Fruit fly (Drosophila melanogaster) whole organism, embryonic: ENCODE data around the gene Trf.

Source experiments
- Asciz ChIP-seq: fragments of 200-800 bp; sonication (Bioruptor generic); optimal IDR thresholded peaks from 2 replicates; lab custom pipeline; 2017; ENCODE audit warnings: missing biosample characterization, mild to moderate bottlenecking, missing genetic modification characterization, missing genetic modification reagents
- Atf3 ChIP-seq: fragments of 200-800 bp; sonication (Bioruptor generic); optimal IDR thresholded peaks from 3 replicates; lab custom pipeline; 2016; ENCODE audit warnings: missing biosample characterization, missing genetic modification characterization
- CG1024 ChIP-seq: fragments of 200-800 bp; sonication (Bioruptor generic); IDR thresholded peaks from 2 replicates; pipeline ENCODE4 v1.3.6; 2022; ENCODE audit warnings: missing biosample characterization, missing genetic modification characterization
- CG11504 ChIP-seq: fragments of 200-800 bp; sonication (Bioruptor generic); optimal IDR thresholded peaks from 3 replicates; lab custom pipeline; 2019; ENCODE audit warnings: missing biosample characterization, mild to moderate bottlenecking, missing genetic modification characterization, moderate library complexity
- CG11696 ChIP-seq: fragments of 200-800 bp; sonication (Bioruptor generic); IDR thresholded peaks from 2 replicates; pipeline ENCODE4 v1.3.6; 2022; ENCODE audit warnings: missing biosample characterization, missing genetic modification characterization
- CG14014 ChIP-seq: fragments of 200-800 bp; sonication (Bioruptor generic); IDR thresholded peaks from 2 replicates; pipeline ENCODE4 v1.3.6; 2022; ENCODE audit warnings: missing biosample characterization, missing genetic modification characterization
- CG14965 ChIP-seq: fragments of 200-800 bp; sonication (Bioruptor generic); optimal IDR thresholded peaks from 2 replicates; lab custom pipeline; 2016; ENCODE audit warnings: missing biosample characterization, missing genetic modification characterization, borderline replicate concordance
- CG17328 ChIP-seq: fragments of 200-800 bp; sonication (Bioruptor generic); IDR thresholded peaks from 2 replicates; pipeline ENCODE4 v1.3.6; 2022; ENCODE audit warnings: missing biosample characterization, missing genetic modification characterization
- CG17912 ChIP-seq: fragments of 200-800 bp; sonication (Bioruptor generic); optimal IDR thresholded peaks from 2 replicates; lab custom pipeline; 2018; ENCODE audit warnings: missing biosample characterization, mild to moderate bottlenecking, missing genetic modification characterization
- CG18262 ChIP-seq: fragments of 200-800 bp; optimal IDR thresholded peaks from 3 replicates; lab custom pipeline; 2019; ENCODE audit warnings: missing biosample characterization, mild to moderate bottlenecking, missing genetic modification characterization, moderate library complexity
- CG1832 ChIP-seq: fragments of 200-800 bp; sonication (Bioruptor generic); optimal IDR thresholded peaks from 2 replicates; lab custom pipeline; 2017; ENCODE audit warnings: missing biosample characterization, mild to moderate bottlenecking, missing genetic modification characterization, inconsistent platforms
- CG18619 ChIP-seq: fragments of 200-800 bp; sonication (Bioruptor generic); optimal IDR thresholded peaks from 3 replicates; lab custom pipeline; 2017; ENCODE audit warnings: missing biosample characterization, mild to moderate bottlenecking, missing genetic modification characterization
- CG30020 ChIP-seq: fragments of 200-800 bp; optimal IDR thresholded peaks from 2 replicates; lab custom pipeline; 2019; ENCODE audit warnings: missing biosample characterization, mild to moderate bottlenecking, missing genetic modification characterization, moderate library complexity
- CG42726 ChIP-seq: fragments of 200-800 bp; sonication (Bioruptor generic); IDR thresholded peaks from 2 replicates; pipeline ENCODE4 v1.3.6; 2022; ENCODE audit warnings: missing biosample characterization, missing genetic modification characterization; ENCODE audit not compliant: partially characterized antibody
- CG4282 ChIP-seq: fragments of 200-800 bp; sonication (Bioruptor generic); optimal IDR thresholded peaks from 2 replicates; lab custom pipeline; 2016; ENCODE audit warnings: missing biosample characterization, missing genetic modification characterization
- CG4707 ChIP-seq: fragments of 200-800 bp; sonication (Bioruptor generic); optimal IDR thresholded peaks from 2 replicates; lab custom pipeline; 2018; ENCODE audit warnings: missing biosample characterization, mild to moderate bottlenecking, missing genetic modification characterization, moderate library complexity
- CG6813 ChIP-seq: fragments of 200-800 bp; sonication (Bioruptor generic); optimal IDR thresholded peaks from 2 replicates; lab custom pipeline; 2017; ENCODE audit warnings: missing biosample characterization, missing genetic modification characterization, mild to moderate bottlenecking, moderate library complexity, missing genetic modification reagents
- CG8089 ChIP-seq: fragments of 200-800 bp; sonication (Bioruptor generic); optimal IDR thresholded peaks from 3 replicates; lab custom pipeline; 2016; ENCODE audit warnings: missing biosample characterization, missing genetic modification characterization
- CG8281 ChIP-seq: fragments of 200-800 bp; sonication (Bioruptor generic); optimal IDR thresholded peaks from 2 replicates; lab custom pipeline; 2018; ENCODE audit warnings: missing biosample characterization, mild to moderate bottlenecking, missing genetic modification characterization, moderate library complexity
- CG8944 ChIP-seq: fragments of 200-800 bp; sonication (Bioruptor generic); optimal IDR thresholded peaks from 3 replicates; lab custom pipeline; 2016; ENCODE audit warnings: missing biosample characterization, missing genetic modification characterization
- CG9932 ChIP-seq: fragments of 200-800 bp; sonication (Bioruptor generic); IDR thresholded peaks from 2 replicates; pipeline ENCODE4 v1.3.6; 2022; ENCODE audit warnings: missing biosample characterization, missing genetic modification characterization
- CoRest ChIP-seq: fragments of 200-800 bp; sonication (Bioruptor generic); optimal IDR thresholded peaks from 3 replicates; lab custom pipeline; 2018; ENCODE audit warnings: missing biosample characterization, mild to moderate bottlenecking, missing genetic modification characterization, moderate library complexity
- Dref ChIP-seq: fragments of 200-800 bp; sonication (Bioruptor generic); IDR thresholded peaks from 2 replicates; pipeline ENCODE4 v1.3.6; 2022; ENCODE audit warnings: missing biosample characterization, missing genetic modification characterization
- Ets97D ChIP-seq: fragments of 200-800 bp; sonication (Bioruptor generic); optimal IDR thresholded peaks from 3 replicates; lab custom pipeline; 2016; ENCODE audit warnings: missing biosample characterization, missing genetic modification characterization
- Fer1 ChIP-seq: fragments of 200-800 bp; sonication (Bioruptor generic); optimal IDR thresholded peaks from 2 replicates; lab custom pipeline; 2017; ENCODE audit warnings: missing biosample characterization, mild to moderate bottlenecking, missing genetic modification characterization
- HLH4C ChIP-seq: fragments of 200-800 bp; sonication (Bioruptor generic); IDR thresholded peaks from 3 replicates; pipeline ENCODE4 v1.3.6; 2022; ENCODE audit warnings: missing biosample characterization, missing genetic modification characterization; ENCODE audit not compliant: partially characterized antibody
- HLH54F ChIP-seq: fragments of 200-800 bp; sonication (Bioruptor generic); optimal IDR thresholded peaks from 3 replicates; lab custom pipeline; 2016; ENCODE audit warnings: missing biosample characterization, missing genetic modification characterization
- Mrtf ChIP-seq: fragments of 200-800 bp; sonication (Bioruptor generic); IDR thresholded peaks from 3 replicates; pipeline ENCODE4 v1.3.6; 2022; ENCODE audit warnings: missing biosample characterization, missing genetic modification characterization
- Opbp ChIP-seq: fragments of 200-800 bp; sonication (Bioruptor generic); IDR thresholded peaks from 3 replicates; pipeline ENCODE4 v1.3.6; 2022; ENCODE audit warnings: missing biosample characterization, missing genetic modification characterization; ENCODE audit not compliant: partially characterized antibody
- Scr ChIP-seq: fragments of 200-800 bp; sonication (Bioruptor generic); IDR thresholded peaks from 2 replicates; pipeline ENCODE4 v1.3.6; 2022; ENCODE audit warnings: missing biosample characterization, missing genetic modification characterization; ENCODE audit not compliant: partially characterized antibody
- Sin3A ChIP-seq: fragments of >200 bp; optimal IDR thresholded peaks from 2 replicates; lab custom pipeline; 2018
- Sry-β ChIP-seq: fragments of 200-800 bp; sonication (Bioruptor generic); optimal IDR thresholded peaks from 2 replicates; lab custom pipeline; 2018; ENCODE audit warnings: missing biosample characterization, mild to moderate bottlenecking, missing genetic modification characterization, moderate library complexity
- aop ChIP-seq: fragments of 200-800 bp; sonication (Bioruptor generic); IDR thresholded peaks from 2 replicates; pipeline ENCODE4 v1.3.6; 2022; ENCODE audit warnings: missing biosample characterization, missing genetic modification characterization
- ash1 ChIP-seq: fragments of 200-800 bp; sonication (Bioruptor generic); optimal IDR thresholded peaks from 2 replicates; lab custom pipeline; 2018; ENCODE audit warnings: missing biosample characterization, mild to moderate bottlenecking, missing genetic modification characterization
- az2 ChIP-seq: fragments of 200-800 bp; sonication (Bioruptor generic); optimal IDR thresholded peaks from 3 replicates; lab custom pipeline; 2016; ENCODE audit warnings: missing biosample characterization, missing genetic modification characterization
- bsh ChIP-seq, 2 experiments: fragments of 200-800 bp; sonication (Bioruptor generic); optimal IDR thresholded peaks; 2 replicates each; lab custom pipeline; 2017 to 2018; ENCODE audit warnings: mild to moderate bottlenecking in 2 of 2, missing biosample characterization in 2 of 2, missing genetic modification characterization in 2 of 2, moderate library complexity in 1 of 2
- crc ChIP-seq: fragments of 200-800 bp; sonication (Bioruptor generic); optimal IDR thresholded peaks from 2 replicates; lab custom pipeline; 2016; ENCODE audit warnings: missing biosample characterization, missing genetic modification characterization
- dpn ChIP-seq, 2 experiments: fragments of 200-800 bp; sonication (Bioruptor generic); optimal IDR thresholded peaks; 3 replicates each; lab custom pipeline; 2016; ENCODE audit warnings: missing biosample characterization in 2 of 2, missing genetic modification characterization in 2 of 2
- gt ChIP-seq: fragments of 200-800 bp; sonication (Bioruptor generic); IDR thresholded peaks from 2 replicates; pipeline ENCODE4 v1.3.6; 2022; ENCODE audit warnings: missing biosample characterization, missing genetic modification characterization
- her ChIP-seq: fragments of 200-800 bp; sonication (Bioruptor generic); optimal IDR thresholded peaks from 2 replicates; lab custom pipeline; 2016; ENCODE audit warnings: missing biosample characterization, missing genetic modification characterization
- kah ChIP-seq: fragments of 200-800 bp; sonication (Bioruptor generic); optimal IDR thresholded peaks from 2 replicates; lab custom pipeline; 2018; ENCODE audit warnings: missing biosample characterization, mild to moderate bottlenecking, missing genetic modification characterization
- lov ChIP-seq, 2 experiments: fragments of 200-800 bp in 1 of 2; fragments of >200 bp in 1 of 2; sonication (Bioruptor generic) in 1 of 2; IDR thresholded peaks in 1 of 2; optimal IDR thresholded peaks in 1 of 2; 2 replicates in 1 of 2; 3 replicates in 1 of 2; pipeline versions ENCODE4 v1.3.6 to Lab custom; 2017 to 2022; ENCODE audit warnings: missing biosample characterization in 1 of 2, missing genetic modification characterization in 1 of 2
- luna ChIP-seq: fragments of 200-800 bp; sonication (Bioruptor generic); optimal IDR thresholded peaks from 2 replicates; lab custom pipeline; 2016; ENCODE audit warnings: missing biosample characterization, missing genetic modification characterization
- slbo ChIP-seq: fragments of 200-800 bp; sonication (Bioruptor generic); IDR thresholded peaks from 2 replicates; pipeline ENCODE4 v1.3.6; 2022; ENCODE audit warnings: missing biosample characterization, missing genetic modification characterization
- sr ChIP-seq: fragments of 200-800 bp; sonication (Bioruptor generic); IDR thresholded peaks from 3 replicates; pipeline ENCODE4 v1.3.6; 2022; ENCODE audit warnings: missing biosample characterization, missing genetic modification characterization
- tup ChIP-seq: fragments of 200-800 bp; sonication (Bioruptor generic); optimal IDR thresholded peaks from 2 replicates; lab custom pipeline; 2016; ENCODE audit warnings: missing biosample characterization, mild to moderate bottlenecking, missing genetic modification characterization, moderate library complexity
- vnd ChIP-seq: fragments of 200-800 bp; sonication (Bioruptor generic); IDR thresholded peaks from 3 replicates; pipeline ENCODE4 v1.3.6; 2022; ENCODE audit warnings: missing biosample characterization, missing genetic modification characterization; ENCODE audit not compliant: partially characterized antibody
- wor ChIP-seq: fragments of 200-800 bp; sonication (Bioruptor generic); IDR thresholded peaks from 2 replicates; pipeline ENCODE4 v1.3.6; 2022; ENCODE audit warnings: missing biosample characterization, missing genetic modification characterization

Trf gene

DNA sequence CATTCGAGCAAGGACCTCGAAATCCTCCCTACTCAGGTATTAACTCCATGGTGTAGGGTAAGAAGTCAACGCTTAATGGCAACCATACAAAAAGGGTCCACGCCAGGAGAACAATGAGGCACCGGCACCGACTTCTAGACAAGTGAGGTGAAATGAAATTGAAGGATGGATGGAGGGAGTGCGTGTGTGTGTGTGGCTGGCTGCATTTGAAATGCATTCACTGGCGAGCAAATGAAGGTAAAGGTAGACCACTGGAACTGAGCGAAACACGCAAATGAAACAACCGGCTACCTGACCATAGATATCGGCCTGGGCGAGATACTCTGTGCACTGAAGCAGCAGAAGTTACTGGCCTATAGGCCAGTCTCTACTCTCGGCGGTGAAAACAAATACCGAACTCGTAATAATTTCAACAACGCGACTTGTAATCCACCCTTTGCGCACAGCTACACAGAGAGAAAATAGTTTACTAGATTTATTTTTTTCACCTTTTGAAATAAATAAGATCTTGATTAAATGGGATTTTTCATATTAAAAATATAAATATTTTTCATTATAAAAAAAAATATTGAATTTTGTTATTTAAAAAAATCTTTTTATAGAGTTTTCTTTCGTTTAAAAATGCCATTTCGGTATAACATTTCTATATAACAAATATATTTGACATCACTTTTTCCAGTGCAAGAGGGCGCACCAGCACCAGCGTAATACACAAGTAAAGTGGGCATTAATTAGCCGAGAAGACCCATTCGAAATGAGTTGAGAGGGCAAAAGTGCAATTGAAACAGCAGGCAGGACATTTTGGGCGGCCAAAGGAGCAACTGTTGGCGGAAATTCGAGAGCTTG, 9.2 kb downstream of the Trf start (continued):
- TF ChIP-seq gt (GFP tag; lab: Robert Waterston, UW) = no peak
- TF ChIP-seq Asciz (GFP tag; lab: Kevin White, UChicago) = peak; percentile 60
- peak; percentile 84 for TF ChIP-seq slbo (GFP tag; lab: Robert Waterston, UW)
- no peak for TF ChIP-seq CG42726 (GFP tag; lab: Robert Waterston, UW)
- peak; percentile 58 for TF ChIP-seq CG9932
- TF ChIP-seq CoRest (tag; lab: Kevin White, UChicago) = peak; percentile 90
- TF ChIP-seq az2 (GFP tag; lab: Kevin White, UChicago) = peak; percentile 87
- TF ChIP-seq ash1 = no peak
- no peak for TF ChIP-seq Dref (GFP tag; lab: Robert Waterston, UW)
- TF ChIP-seq Opbp (GFP tag; lab: Robert Waterston, UW) = no peak
- peak; percentile 68 to 80 for TF ChIP-seq bsh (GFP tag; optimal IDR thresholded peaks at IDR 0.05; lab: Kevin White, UChicago)
- peak; percentile 68 for TF ChIP-seq CG6813 (GFP tag; lab: Kevin White, UChicago)
- no peak for TF ChIP-seq CG4282 (GFP tag; lab: Kevin White, UChicago)
- peak; percentile 91 for TF ChIP-seq CG18262 (tag; lab: Kevin White, UChicago)
- TF ChIP-seq CG1832 (GFP tag; lab: Kevin White, UChicago) = no peak
- peak; percentile 74; the same call in 1 of the 2 replicates for TF ChIP-seq CG1024 (GFP tag; lab: Robert Waterston, UW)
- TF ChIP-seq CG14014 (GFP tag; lab: Robert Waterston, UW) = peak; percentile 61
- no peak for TF ChIP-seq CG14965
- peak; percentile 26 for TF ChIP-seq Sry-β (GFP tag; lab: Kevin White, UChicago)
- no peak for TF ChIP-seq HLH4C (GFP tag; lab: Robert Waterston, UW)
- TF ChIP-seq dpn (GFP tag; optimal IDR thresholded peaks at IDR 0.05; lab: Kevin White, UChicago) = peak in 1 of 2 experiments; percentile 79
- no peak for TF ChIP-seq crc (GFP tag; lab: Kevin White, UChicago)
- TF ChIP-seq CG8281 = peak; percentile 12
- no peak for TF ChIP-seq her (GFP tag; lab: Kevin White, UChicago)
- peak; percentile 44 for TF ChIP-seq HLH54F
- TF ChIP-seq CG11504 (tag; lab: Kevin White, UChicago) = peak; percentile 91
- no peak for TF ChIP-seq lov (optimal IDR thresholded peaks at IDR 0.05; lab: Kevin White, UChicago)
- no peak for TF ChIP-seq lov (GFP tag; IDR thresholded peaks at IDR 0.05; lab: Robert Waterston, UW)
- peak; percentile 51 for TF ChIP-seq Atf3 (GFP tag; lab: Kevin White, UChicago)
- peak; percentile 8 for TF ChIP-seq CG8089 (GFP tag; lab: Kevin White, UChicago)
- 0 out of 2 replicates have a peak, but pooled peaks have one; percentile 35 for TF ChIP-seq Scr (GFP tag; lab: Robert Waterston, UW)
- no peak for TF ChIP-seq CG17912 (GFP tag; lab: Kevin White, UChicago)
- TF ChIP-seq CG11696 (GFP tag; lab: Robert Waterston, UW) = no peak
- TF ChIP-seq CG8944 (GFP tag; lab: Kevin White, UChicago) = peak; percentile 18
- peak; percentile 87 for TF ChIP-seq wor
- no peak for TF ChIP-seq luna (GFP tag; lab: Kevin White, UChicago)
- no peak for TF ChIP-seq kah
- peak; percentile 51 for TF ChIP-seq Fer1 (GFP tag; lab: Kevin White, UChicago)
- TF ChIP-seq aop (GFP tag; lab: Robert Waterston, UW) = no peak
- peak; percentile 27 for TF ChIP-seq tup (GFP tag; lab: Kevin White, UChicago)
- TF ChIP-seq Sin3A (lab: Kevin White, UChicago) = no peak
- peak; percentile 76; the same call in 1 of the 3 replicates for TF ChIP-seq Mrtf (GFP tag; lab: Robert Waterston, UW)
- peak; percentile 82 for TF ChIP-seq CG18619
- peak; percentile 81 for TF ChIP-seq CG17328 (GFP tag; lab: Robert Waterston, UW)
- TF ChIP-seq sr = no peak
- TF ChIP-seq CG4707 = peak; percentile 30
- TF ChIP-seq vnd (GFP tag; lab: Robert Waterston, UW) = no peak
- TF ChIP-seq CG30020 = peak; percentile 51
- TF ChIP-seq Ets97D (GFP tag; lab: Kevin White, UChicago) = peak; percentile 1
